Fruit fly (Drosophila melanogaster) whole organism, embryonic: ENCODE data around the gene glob3.

Source experiments
- Aef1 ChIP-seq: fragments of 200-800 bp; sonication (Bioruptor generic); IDR thresholded peaks from 3 replicates; pipeline ENCODE4 v1.3.6; 2022; ENCODE audit warnings: missing biosample characterization, missing genetic modification characterization
- Asciz ChIP-seq: fragments of 200-800 bp; sonication (Bioruptor generic); optimal IDR thresholded peaks from 2 replicates; lab custom pipeline; 2017; ENCODE audit warnings: missing biosample characterization, mild to moderate bottlenecking, missing genetic modification characterization, missing genetic modification reagents
- Atf6 ChIP-seq: fragments of 200-800 bp; sonication (Bioruptor generic); IDR thresholded peaks from 2 replicates; pipeline ENCODE4 v1.3.6; 2022; ENCODE audit warnings: missing biosample characterization, missing genetic modification characterization
- BEAF-32 ChIP-seq: fragments of 200-800 bp; sonication (Bioruptor generic); optimal IDR thresholded peaks from 3 replicates; lab custom pipeline; 2017; ENCODE audit warnings: missing biosample characterization, missing genetic modification characterization, mild to moderate bottlenecking, moderate library complexity, missing genetic modification reagents
- C15 ChIP-seq: fragments of 200-800 bp; sonication (Bioruptor generic); IDR thresholded peaks from 3 replicates; pipeline ENCODE4 v1.3.6; 2022; ENCODE audit warnings: missing biosample characterization, missing genetic modification characterization
- CG10543 ChIP-seq: fragments of 200-800 bp; sonication (Bioruptor generic); optimal IDR thresholded peaks from 3 replicates; lab custom pipeline; 2017; ENCODE audit warnings: missing biosample characterization, mild to moderate bottlenecking, missing genetic modification characterization, moderate library complexity
- CG10565 ChIP-seq: fragments of 200-800 bp; sonication (Bioruptor generic); optimal IDR thresholded peaks from 3 replicates; lab custom pipeline; 2016; ENCODE audit warnings: missing biosample characterization, mild to moderate bottlenecking, missing genetic modification characterization
- CG10654 ChIP-seq: fragments of 200-800 bp; sonication (Bioruptor generic); optimal IDR thresholded peaks from 2 replicates; lab custom pipeline; 2016; ENCODE audit warnings: missing biosample characterization, missing genetic modification characterization
- CG11723 ChIP-seq: fragments of 200-800 bp; sonication (Bioruptor generic); optimal IDR thresholded peaks from 2 replicates; lab custom pipeline; 2017; ENCODE audit warnings: missing biosample characterization, mild to moderate bottlenecking, missing genetic modification characterization
- CG15514 ChIP-seq: fragments of 200-800 bp; sonication (Bioruptor generic); optimal IDR thresholded peaks from 3 replicates; lab custom pipeline; 2017; ENCODE audit warnings: missing biosample characterization, missing genetic modification characterization, mild to moderate bottlenecking, moderate library complexity, missing genetic modification reagents
- CG15601 ChIP-seq: fragments of 200-800 bp; sonication (Bioruptor generic); optimal IDR thresholded peaks from 3 replicates; lab custom pipeline; 2019; ENCODE audit warnings: missing biosample characterization, mild to moderate bottlenecking, missing genetic modification characterization, moderate library complexity
- CG1647 ChIP-seq: fragments of 200-800 bp; sonication (Bioruptor generic); optimal IDR thresholded peaks from 3 replicates; lab custom pipeline; 2016; ENCODE audit warnings: missing biosample characterization, missing genetic modification characterization
- CG2116 ChIP-seq: fragments of 200-800 bp; sonication (Bioruptor generic); optimal IDR thresholded peaks from 3 replicates; lab custom pipeline; 2018; ENCODE audit warnings: missing biosample characterization, mild to moderate bottlenecking, missing genetic modification characterization
- CG2199 ChIP-seq: fragments of 200-800 bp; sonication (Bioruptor generic); IDR thresholded peaks from 3 replicates; pipeline ENCODE4 v1.3.6; 2022; ENCODE audit warnings: missing biosample characterization, missing genetic modification characterization
- CG2202 ChIP-seq: fragments of 200-800 bp; sonication (Bioruptor generic); optimal IDR thresholded peaks from 2 replicates; lab custom pipeline; 2018; ENCODE audit warnings: missing biosample characterization, mild to moderate bottlenecking, missing genetic modification characterization
- CG33213 ChIP-seq: fragments of 200-800 bp; sonication (Bioruptor generic); optimal IDR thresholded peaks from 3 replicates; lab custom pipeline; 2016; ENCODE audit warnings: missing biosample characterization, missing genetic modification characterization
- CG34376 ChIP-seq: fragments of 200-800 bp; sonication (Bioruptor generic); optimal IDR thresholded peaks from 2 replicates; lab custom pipeline; 2018; ENCODE audit warnings: missing biosample characterization, mild to moderate bottlenecking, missing genetic modification characterization
- CG43689 ChIP-seq: fragments of 200-800 bp; sonication (Bioruptor generic); IDR thresholded peaks from 2 replicates; pipeline ENCODE4 v1.3.6; 2022; ENCODE audit warnings: missing biosample characterization, missing genetic modification characterization
- CG6254 ChIP-seq: fragments of 200-800 bp; sonication (Bioruptor generic); optimal IDR thresholded peaks from 3 replicates; lab custom pipeline; 2017; ENCODE audit warnings: mild to moderate bottlenecking, missing biosample characterization, missing genetic modification reagents, missing genetic modification characterization
- CG6683 ChIP-seq: fragments of 200-800 bp; sonication (Bioruptor generic); optimal IDR thresholded peaks from 2 replicates; lab custom pipeline; 2017; ENCODE audit warnings: missing biosample characterization, mild to moderate bottlenecking, missing genetic modification characterization, missing genetic modification reagents
- CG6689 ChIP-seq: fragments of 200-800 bp; sonication (Bioruptor generic); IDR thresholded peaks from 2 replicates; pipeline ENCODE4 v1.3.6; 2022; ENCODE audit warnings: missing biosample characterization, missing genetic modification characterization
- CG8281 ChIP-seq: fragments of 200-800 bp; sonication (Bioruptor generic); optimal IDR thresholded peaks from 2 replicates; lab custom pipeline; 2018; ENCODE audit warnings: missing biosample characterization, mild to moderate bottlenecking, missing genetic modification characterization, moderate library complexity
- CG8944 ChIP-seq: fragments of 200-800 bp; sonication (Bioruptor generic); optimal IDR thresholded peaks from 3 replicates; lab custom pipeline; 2016; ENCODE audit warnings: missing biosample characterization, missing genetic modification characterization
- Dek ChIP-seq: fragments of 200-800 bp; sonication (Bioruptor generic); optimal IDR thresholded peaks from 3 replicates; lab custom pipeline; 2019; ENCODE audit warnings: missing biosample characterization, mild to moderate bottlenecking, missing genetic modification characterization, moderate library complexity
- Dip3 ChIP-seq: fragments of 200-800 bp; sonication (Bioruptor generic); optimal IDR thresholded peaks from 3 replicates; lab custom pipeline; 2016; ENCODE audit warnings: missing biosample characterization, missing genetic modification characterization
- Hey ChIP-seq: fragments of 200-800 bp; sonication (Bioruptor generic); optimal IDR thresholded peaks from 3 replicates; lab custom pipeline; 2018; ENCODE audit warnings: missing biosample characterization, mild to moderate bottlenecking, missing genetic modification characterization
- HmgZ ChIP-seq: fragments of 200-800 bp; sonication (Bioruptor generic); optimal IDR thresholded peaks from 2 replicates; lab custom pipeline; 2018; ENCODE audit warnings: missing biosample characterization, mild to moderate bottlenecking, missing genetic modification characterization
- NK7.1 ChIP-seq: fragments of 200-800 bp; sonication (Bioruptor generic); optimal IDR thresholded peaks from 3 replicates; lab custom pipeline; 2016; ENCODE audit warnings: missing biosample characterization, missing genetic modification characterization
- Pdp1 ChIP-seq, 2 experiments: fragments of 200-800 bp; sonication (Bioruptor generic); optimal IDR thresholded peaks; 3 replicates each; lab custom pipeline; 2016; ENCODE audit warnings: missing biosample characterization in 2 of 2, missing genetic modification characterization in 2 of 2, mild to moderate bottlenecking in 1 of 2, moderate library complexity in 1 of 2
- Scr ChIP-seq: fragments of 200-800 bp; sonication (Bioruptor generic); IDR thresholded peaks from 2 replicates; pipeline ENCODE4 v1.3.6; 2022; ENCODE audit warnings: missing biosample characterization, missing genetic modification characterization; ENCODE audit not compliant: partially characterized antibody
- caup ChIP-seq: fragments of 200-800 bp; sonication (Bioruptor generic); optimal IDR thresholded peaks from 3 replicates; lab custom pipeline; 2017; ENCODE audit warnings: missing biosample characterization, mild to moderate bottlenecking, missing genetic modification characterization, moderate library complexity; ENCODE audit not compliant: severe bottlenecking
- cwo ChIP-seq: fragments of 200-800 bp; sonication (Bioruptor generic); optimal IDR thresholded peaks from 3 replicates; lab custom pipeline; 2017; ENCODE audit warnings: missing biosample characterization, missing genetic modification characterization, mild to moderate bottlenecking, moderate library complexity, missing genetic modification reagents
- dimm ChIP-seq: fragments of 200-800 bp; sonication (Bioruptor generic); IDR thresholded peaks from 2 replicates; pipeline ENCODE4 v1.3.6; 2022; ENCODE audit warnings: missing biosample characterization, missing genetic modification characterization
- dysf ChIP-seq: fragments of 200-800 bp; sonication (Bioruptor generic); IDR thresholded peaks from 3 replicates; pipeline ENCODE4 v1.3.6; 2022; ENCODE audit warnings: missing biosample characterization, missing genetic modification characterization
- esg ChIP-seq: fragments of 200-800 bp; sonication (Bioruptor generic); conservative IDR thresholded peaks from 2 replicates; pipeline ENCODE4 v1.3.6; 2022; ENCODE audit warnings: missing biosample characterization, missing genetic modification characterization
- exex ChIP-seq: fragments of 200-800 bp; sonication (Bioruptor generic); optimal IDR thresholded peaks from 4 replicates; lab custom pipeline; 2018; ENCODE audit warnings: missing biosample characterization, mild to moderate bottlenecking, missing genetic modification characterization, moderate library complexity
- ftz-f1 ChIP-seq: fragments of 200-800 bp; sonication (Bioruptor generic); optimal IDR thresholded peaks from 2 replicates; lab custom pipeline; 2016; ENCODE audit warnings: missing biosample characterization, missing genetic modification characterization
- gcm ChIP-seq: fragments of 200-800 bp; sonication (Bioruptor generic); optimal IDR thresholded peaks from 2 replicates; lab custom pipeline; 2019; ENCODE audit warnings: missing biosample characterization, mild to moderate bottlenecking, missing genetic modification characterization, moderate library complexity
- gfzf ChIP-seq: fragments of 200-800 bp; sonication (Bioruptor generic); optimal IDR thresholded peaks from 2 replicates; lab custom pipeline; 2016; ENCODE audit warnings: missing biosample characterization, mild to moderate bottlenecking, missing genetic modification characterization, moderate library complexity
- grn ChIP-seq: fragments of 200-800 bp; sonication (Bioruptor generic); optimal IDR thresholded peaks from 3 replicates; lab custom pipeline; 2017; ENCODE audit warnings: missing biosample characterization, missing genetic modification characterization
- mirr ChIP-seq: fragments of 200-800 bp; sonication (Bioruptor generic); optimal IDR thresholded peaks from 3 replicates; lab custom pipeline; 2018; ENCODE audit warnings: missing biosample characterization, mild to moderate bottlenecking, missing genetic modification characterization
- nau ChIP-seq: fragments of 200-800 bp; sonication (Bioruptor generic); optimal IDR thresholded peaks from 3 replicates; lab custom pipeline; 2017; ENCODE audit warnings: missing biosample characterization, mild to moderate bottlenecking, missing genetic modification characterization, missing genetic modification reagents
- pho ChIP-seq: fragments of 200-800 bp; sonication (Bioruptor generic); optimal IDR thresholded peaks from 2 replicates; lab custom pipeline; 2016; ENCODE audit warnings: missing biosample characterization, missing genetic modification characterization
- pros ChIP-seq: fragments of 200-800 bp; sonication (Bioruptor generic); optimal IDR thresholded peaks from 3 replicates; lab custom pipeline; 2019; ENCODE audit warnings: missing biosample characterization, mild to moderate bottlenecking, missing genetic modification characterization, moderate library complexity
- scrt ChIP-seq: fragments of 200-800 bp; sonication (Bioruptor generic); optimal IDR thresholded peaks from 2 replicates; lab custom pipeline; 2018; ENCODE audit warnings: missing biosample characterization, mild to moderate bottlenecking, missing genetic modification characterization, moderate library complexity
- sug ChIP-seq: fragments of 200-800 bp; optimal IDR thresholded peaks from 2 replicates; lab custom pipeline; 2019; ENCODE audit warnings: missing biosample characterization, mild to moderate bottlenecking, missing genetic modification characterization, moderate library complexity
- tgo ChIP-seq: fragments of 200-800 bp; sonication (Bioruptor generic); IDR thresholded peaks from 3 replicates; pipeline ENCODE4 v1.3.6; 2022; ENCODE audit warnings: missing biosample characterization, missing genetic modification characterization
- tup ChIP-seq: fragments of 200-800 bp; sonication (Bioruptor generic); optimal IDR thresholded peaks from 2 replicates; lab custom pipeline; 2016; ENCODE audit warnings: missing biosample characterization, mild to moderate bottlenecking, missing genetic modification characterization, moderate library complexity
- usp ChIP-seq: fragments of >200 bp; optimal IDR thresholded peaks from 2 replicates; lab custom pipeline; 2017; ENCODE audit warnings: missing biosample characterization, missing genetic modification characterization
- zf30C ChIP-seq: fragments of 200-800 bp; sonication (Bioruptor generic); optimal IDR thresholded peaks from 3 replicates; lab custom pipeline; 2018; ENCODE audit warnings: missing biosample characterization, mild to moderate bottlenecking, missing genetic modification characterization

Gene glob3

DNA sequence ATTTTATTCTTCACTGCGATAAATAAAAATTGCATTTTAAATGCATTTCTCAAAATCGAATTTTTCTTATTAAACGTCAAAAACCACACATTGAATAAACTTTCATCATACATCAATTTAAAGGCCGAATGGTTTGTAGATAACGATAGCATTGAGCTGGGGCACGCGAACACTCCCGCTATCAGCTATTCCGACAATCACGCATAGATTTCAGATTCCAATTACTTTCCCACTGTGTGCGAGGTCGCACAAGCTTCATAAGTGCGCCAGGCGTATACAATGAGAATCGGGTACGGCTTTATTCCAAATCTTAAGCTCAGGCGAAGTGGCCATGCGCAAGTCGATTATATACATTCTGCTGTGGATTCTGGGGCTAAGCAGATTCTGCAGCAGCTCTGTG, 8.1 kb upstream of the glob3 start, which contains the start of gene CG46303:
Gene CG46303 (plus strand): TSS at position 223 of the 400 bp plus-strand sequence.
- TF ChIP-seq caup (GFP tag; lab: Kevin White, UChicago) (no peak), exex (peak; percentile 81), ftz-f1 (GFP tag; lab: Kevin White, UChicago) (peak; percentile 77), CG43689 (GFP tag; lab: Robert Waterston, UW) (no peak), CG2199 (GFP tag; lab: Robert Waterston, UW) (peak; percentile 39; the same call in 1 of the 3 replicates), CG15514 (GFP tag; lab: Kevin White, UChicago) (no peak), Dip3 (GFP tag; lab: Kevin White, UChicago) (no peak), NK7.1 (no peak), dysf (GFP tag; lab: Robert Waterston, UW) (peak; percentile 12; the same call in 1 of the 3 replicates), CG33213 (GFP tag; lab: Kevin White, UChicago) (no peak), cwo (GFP tag; lab: Kevin White, UChicago) (peak; percentile 25), Hey (peak; percentile 24), gfzf (no peak), grn (GFP tag; lab: Kevin White, UChicago) (peak; percentile 59), pros (GFP tag; lab: Kevin White, UChicago) (no peak), CG10543 (GFP tag; lab: Kevin White, UChicago) (peak; percentile 23), usp (GFP tag; lab: Kevin White, UChicago) (no peak), HmgZ (tag; lab: Kevin White, UChicago) (peak; percentile 1), Aef1 (GFP tag; lab: Robert Waterston, UW) (no peak), CG8944 (GFP tag; lab: Kevin White, UChicago) (no peak), Pdp1 (GFP tag; optimal IDR thresholded peaks at IDR 0.05; lab: Kevin White, UChicago) (peak in 1 of 2 experiments; percentile 8), sug (peak; percentile 76), mirr (peak; percentile 65), CG2202 (tag; lab: Kevin White, UChicago) (no peak), CG34376 (peak; percentile 23), dimm (GFP tag; lab: Robert Waterston, UW) (no peak)

DNA sequence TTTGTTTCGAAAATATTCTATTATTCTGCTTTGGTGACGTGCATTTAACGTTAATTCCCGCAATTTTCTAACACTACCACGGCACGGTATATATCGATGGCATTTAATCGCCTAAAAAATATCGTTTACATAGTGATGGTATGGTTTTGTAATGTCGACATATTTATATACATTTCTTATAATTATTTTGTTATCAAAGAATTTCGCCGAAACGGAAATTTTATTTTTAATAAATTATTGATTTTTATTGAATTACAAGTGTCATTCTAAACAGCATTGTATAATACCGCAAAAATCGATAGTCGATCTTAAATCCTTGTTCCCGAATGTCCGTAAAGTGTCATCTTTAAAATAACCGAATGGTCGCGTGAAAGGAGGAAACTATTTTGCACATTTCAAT, 5.4 kb upstream of the glob3 start, which contains the start of the genes Sec20 and dgrn:
Gene Sec20 (minus strand): TSS at position 77 of the 400 bp plus-strand sequence.
Gene dgrn (plus strand): TSS at position 160 of the 400 bp plus-strand sequence.
- TF ChIP-seq grn (GFP tag; lab: Kevin White, UChicago) = no peak
- TF ChIP-seq CG6689 = peak; percentile 47; the same call in 1 of the 2 replicates
- TF ChIP-seq CG8281 = no peak
- TF ChIP-seq Scr (GFP tag; lab: Robert Waterston, UW) = peak; percentile 97
- no peak for TF ChIP-seq scrt
- TF ChIP-seq zf30C (GFP tag; lab: Kevin White, UChicago) = no peak
- peak; percentile 62 for TF ChIP-seq Dek
- TF ChIP-seq CG2116 (GFP tag; lab: Kevin White, UChicago) = peak; percentile 81
- peak; percentile 51 for TF ChIP-seq tgo (GFP tag; lab: Robert Waterston, UW)
- no peak for TF ChIP-seq CG6683 (GFP tag; lab: Kevin White, UChicago)
- TF ChIP-seq C15 (GFP tag; lab: Robert Waterston, UW) = no peak
- TF ChIP-seq Atf6 (GFP tag; lab: Robert Waterston, UW) = no peak
- TF ChIP-seq tup (GFP tag; lab: Kevin White, UChicago) = peak; percentile 37
- TF ChIP-seq pho (GFP tag; lab: Kevin White, UChicago) = peak; percentile 29
- TF ChIP-seq CG15601 (tag; lab: Kevin White, UChicago) = peak; percentile 68
- no peak for TF ChIP-seq nau
- no peak for TF ChIP-seq CG6254 (GFP tag; lab: Kevin White, UChicago)
- peak; percentile 19 for TF ChIP-seq CG11723 (GFP tag; lab: Kevin White, UChicago)
- peak; percentile 67 for TF ChIP-seq CG1647 (GFP tag; lab: Kevin White, UChicago)
- TF ChIP-seq esg (GFP tag; lab: Robert Waterston, UW) = 0 out of 2 replicates have a peak, but pooled peaks have one; percentile 37
- TF ChIP-seq CG10654 (GFP tag; lab: Kevin White, UChicago) = peak; percentile 50
- peak; percentile 61 for TF ChIP-seq gcm (GFP tag; lab: Kevin White, UChicago)
- peak; percentile 96 for TF ChIP-seq BEAF-32 (GFP tag; lab: Kevin White, UChicago)
- TF ChIP-seq CG10565 (GFP tag; lab: Kevin White, UChicago) = no peak
- TF ChIP-seq Asciz (GFP tag; lab: Kevin White, UChicago) = no peak
